Worm (Caenorhabditis elegans): ENCODE measurements around the gene K06H7.2.

The K06H7.2 gene

ce11 chrIII:8088235-8088634 is 5.1 kb upstream of the K06H7.2 start, which contains the start of gene vms-1:
Gene vms-1 (plus strand): TSS chrIII:8088535.
- TF ChIP-seq unc-62 (GFP tag; optimal IDR thresholded peaks at IDR 0.05) = no peak

ce11 chrIII:8091408-8091807 is 2.0 kb upstream of the K06H7.2 start, which contains the start of gene idi-1:
Gene idi-1 (plus strand): TSS chrIII:8091708.
- TF ChIP-seq unc-62 (GFP tag; optimal IDR thresholded peaks at IDR 0.05) = no peak

- TF ChIP-seq unc-62 (GFP tag; optimal IDR thresholded peaks at IDR 0.05) = no peak
These were observed 4.7 kb downstream of the K06H7.2 start, which contains the start of gene K06H7.8 for ce11 chrIII:8098116-8098515. Gene K06H7.8 (minus strand): TSS chrIII:8098216.

- TF ChIP-seq unc-62 (GFP tag; optimal IDR thresholded peaks at IDR 0.05) = no peak
These were observed 5.6 kb downstream of the K06H7.2 start, which contains the start of gene K06H7.1 for ce11 chrIII:8099022-8099421. Gene K06H7.1 (plus strand): TSS chrIII:8099322.

ce11 chrIII:8100960-8101359 is 7.6 kb downstream of the K06H7.2 start, which contains the start of gene plk-1:
Gene plk-1 (plus strand): TSS chrIII:8101348.
- no peak for TF ChIP-seq unc-62 (GFP tag; optimal IDR thresholded peaks at IDR 0.05)

- no peak for TF ChIP-seq unc-62 (GFP tag; optimal IDR thresholded peaks at IDR 0.05)
These were observed 12.4 kb downstream of the K06H7.2 start for ce11 chrIII:8105771-8106170.

ce11 chrIII:8106476-8106875 is 13.1 kb downstream of the K06H7.2 start:
- no peak for TF ChIP-seq unc-62 (GFP tag; optimal IDR thresholded peaks at IDR 0.05)

- no peak for TF ChIP-seq unc-62 (GFP tag; optimal IDR thresholded peaks at IDR 0.05)
These were observed 15.1 kb downstream of the K06H7.2 start, which contains the start of gene C14B9.3 for ce11 chrIII:8108490-8108889. Gene C14B9.3 (plus strand): TSS chrIII:8108790.

- no peak for TF ChIP-seq unc-62 (GFP tag; optimal IDR thresholded peaks at IDR 0.05)
These were observed 16.2 kb downstream of the K06H7.2 start for ce11 chrIII:8109459-8110057.

- no peak for TF ChIP-seq unc-62 (GFP tag; optimal IDR thresholded peaks at IDR 0.05)
These were observed 18.0 kb downstream of the K06H7.2 start for ce11 chrIII:8111347-8111746.

ce11 chrIII:8115877-8116276 is 22.5 kb downstream of the K06H7.2 start:
- no peak for TF ChIP-seq unc-62 (GFP tag; optimal IDR thresholded peaks at IDR 0.05)

- TF ChIP-seq unc-62 (GFP tag; optimal IDR thresholded peaks at IDR 0.05) = no peak
These were observed 23.8 kb downstream of the K06H7.2 start for ce11 chrIII:8117155-8117554.

- TF ChIP-seq unc-62 (GFP tag; optimal IDR thresholded peaks at IDR 0.05) = no peak
These were observed 27.8 kb downstream of the K06H7.2 start, which contains the start of gene gei-8 for ce11 chrIII:8121132-8121531. Gene gei-8 (minus strand): TSS chrIII:8121232.

- TF ChIP-seq unc-62 (GFP tag; optimal IDR thresholded peaks at IDR 0.05) = no peak
These were observed 28.6 kb downstream of the K06H7.2 start for ce11 chrIII:8121923-8122322.

ce11 chrIII:8124323-8124722 is 30.9 kb downstream of the K06H7.2 start:
- no peak for TF ChIP-seq unc-62 (GFP tag; optimal IDR thresholded peaks at IDR 0.05)

ce11 chrIII:8125234-8125633 is 31.9 kb downstream of the K06H7.2 start:
- no peak for TF ChIP-seq unc-62 (GFP tag; optimal IDR thresholded peaks at IDR 0.05)

- no peak for TF ChIP-seq unc-62 (GFP tag; optimal IDR thresholded peaks at IDR 0.05)
These were observed 33.6 kb downstream of the K06H7.2 start for ce11 chrIII:8126978-8127377.

- no peak for TF ChIP-seq unc-62 (GFP tag; optimal IDR thresholded peaks at IDR 0.05)
These were observed 35.8 kb downstream of the K06H7.2 start for ce11 chrIII:8129195-8129594.

All from whole organism, dauer.